Worm (Caenorhabditis elegans) whole organism, early embryonic: ENCODE measurements around the gene F38B2.3.

Experiments
- aly-1 ChIP-seq: sonication (generic microtip); optimal IDR thresholded peaks from 2 replicates; lab custom pipeline; 2016; ENCODE audit warnings: missing genetic modification characterization, missing compliant biosample characterization
- ama-1 ChIP-seq: fragments of 150-350 bp; optimal IDR thresholded peaks from 2 replicates; lab custom pipeline; 2014
- flt-1 ChIP-seq: fragments of 200-800 bp; sonication (Bioruptor generic); IDR thresholded peaks from 2 replicates; pipeline ENCODE4 v1.3.6; 2022; ENCODE audit warnings: missing genetic modification characterization, missing compliant biosample characterization
- hmbx-1 ChIP-seq: sonication (generic microtip); optimal IDR thresholded peaks from 2 replicates; lab custom pipeline; 2016; ENCODE audit warnings: mild to moderate bottlenecking, missing genetic modification characterization, missing compliant biosample characterization
- hmg-4 ChIP-seq: fragments of 200-800 bp; sonication (Bioruptor generic); optimal IDR thresholded peaks from 2 replicates; lab custom pipeline; 2018; ENCODE audit warnings: mild to moderate bottlenecking, missing genetic modification characterization, missing compliant biosample characterization
- hnd-1 ChIP-seq: sonication (generic microtip); optimal IDR thresholded peaks from 2 replicates; lab custom pipeline; 2016; ENCODE audit warnings: missing genetic modification characterization, missing compliant biosample characterization
- pes-1 ChIP-seq: fragments of 200-800 bp; sonication (Bioruptor generic); IDR thresholded peaks from 2 replicates; pipeline ENCODE4 v1.3.6; 2022; ENCODE audit warnings: missing genetic modification reagents, missing genetic modification characterization, missing compliant biosample characterization

DNA sequence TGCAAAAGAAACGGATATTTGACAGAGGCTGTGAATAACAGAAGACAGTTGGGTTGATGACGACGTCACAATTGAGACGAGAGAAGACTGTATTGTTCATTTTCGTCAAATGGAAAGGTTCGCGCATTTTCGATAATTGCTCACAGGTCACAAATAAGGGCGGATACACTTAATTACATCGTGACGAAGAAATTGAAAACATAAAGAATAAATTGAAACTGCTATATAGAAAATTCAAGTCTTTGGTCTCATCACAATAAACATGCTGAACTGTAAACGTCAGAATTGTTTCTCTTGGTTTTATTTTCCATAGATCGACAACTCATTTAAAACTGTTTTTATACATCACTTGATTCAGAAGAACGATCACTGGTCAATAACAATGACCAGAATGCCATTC lies 40.7 kb upstream of the F38B2.3 start, which contains the start of gene ZK455.5:
- no peak for TF ChIP-seq aly-1 (tag; lab: Kevin White, UChicago)
- TF ChIP-seq ama-1 = no peak
- no peak for TF ChIP-seq flt-1
- TF ChIP-seq hnd-1 (tag; lab: Kevin White, UChicago) = no peak
- no peak for TF ChIP-seq hmbx-1 (tag; lab: Kevin White, UChicago)
- no peak for TF ChIP-seq hmg-4 (GFP tag; lab: Kevin White, UChicago)
- TF ChIP-seq pes-1 (GFP tag; lab: Robert Waterston, UW) = no peak
